Fruit fly (Drosophila melanogaster) whole organism, embryonic: ENCODE results near the gene r2d2.

Experiments used
- ATbp ChIP-seq: fragments of 200-800 bp; sonication (Bioruptor generic); optimal IDR thresholded peaks from 2 replicates; lab custom pipeline; 2017; ENCODE audit warnings: missing biosample characterization, mild to moderate bottlenecking, missing genetic modification characterization, missing genetic modification reagents
- CG10147 ChIP-seq: fragments of 200-800 bp; sonication (Bioruptor generic); optimal IDR thresholded peaks from 2 replicates; lab custom pipeline; 2019; ENCODE audit warnings: missing biosample characterization, mild to moderate bottlenecking, missing genetic modification characterization, moderate library complexity
- CG11398 ChIP-seq: fragments of 200-800 bp; sonication (Bioruptor generic); optimal IDR thresholded peaks from 2 replicates; lab custom pipeline; 2016; ENCODE audit warnings: missing biosample characterization, missing genetic modification characterization
- CG12236 ChIP-seq: fragments of 200-800 bp; sonication (Bioruptor generic); optimal IDR thresholded peaks from 2 replicates; lab custom pipeline; 2016; ENCODE audit warnings: missing biosample characterization, missing genetic modification characterization
- CG12299 ChIP-seq: fragments of 200-800 bp; sonication (Bioruptor generic); optimal IDR thresholded peaks from 2 replicates; lab custom pipeline; 2018; ENCODE audit warnings: missing biosample characterization, mild to moderate bottlenecking, missing genetic modification characterization
- CG14710 ChIP-seq: fragments of 200-800 bp; sonication (Bioruptor generic); optimal IDR thresholded peaks from 3 replicates; lab custom pipeline; 2019; ENCODE audit warnings: missing biosample characterization, mild to moderate bottlenecking, missing genetic modification characterization, moderate library complexity
- CG15514 ChIP-seq: fragments of 200-800 bp; sonication (Bioruptor generic); optimal IDR thresholded peaks from 3 replicates; lab custom pipeline; 2017; ENCODE audit warnings: missing biosample characterization, missing genetic modification characterization, mild to moderate bottlenecking, moderate library complexity, missing genetic modification reagents
- CG15696 ChIP-seq: fragments of 200-800 bp; sonication (Bioruptor generic); optimal IDR thresholded peaks from 2 replicates; lab custom pipeline; 2019; ENCODE audit warnings: missing biosample characterization, mild to moderate bottlenecking, missing genetic modification characterization, moderate library complexity
- CG16779 ChIP-seq: fragments of 200-800 bp; sonication (Bioruptor generic); IDR thresholded peaks from 2 replicates; pipeline ENCODE4 v1.3.6; 2022; ENCODE audit warnings: missing biosample characterization, missing genetic modification characterization
- CG16863 ChIP-seq: fragments of 200-800 bp; sonication (Bioruptor generic); optimal IDR thresholded peaks from 3 replicates; lab custom pipeline; 2016; ENCODE audit warnings: missing biosample characterization, missing genetic modification characterization
- CG17612 ChIP-seq: fragments of 200-800 bp; sonication (Bioruptor generic); IDR thresholded peaks from 2 replicates; pipeline ENCODE4 v1.3.6; 2022; ENCODE audit warnings: missing biosample characterization, missing genetic modification characterization
- CG17802 ChIP-seq: fragments of 200-800 bp; sonication (Bioruptor generic); optimal IDR thresholded peaks from 2 replicates; lab custom pipeline; 2018; ENCODE audit warnings: missing biosample characterization, mild to moderate bottlenecking, missing genetic modification characterization, moderate library complexity
- CG2875 ChIP-seq: fragments of 200-800 bp; sonication (Bioruptor generic); optimal IDR thresholded peaks from 2 replicates; lab custom pipeline; 2017; ENCODE audit warnings: missing biosample characterization, mild to moderate bottlenecking, missing genetic modification characterization, missing genetic modification reagents
- CG31388 ChIP-seq: fragments of 200-800 bp; sonication (Bioruptor generic); optimal IDR thresholded peaks from 2 replicates; lab custom pipeline; 2016; ENCODE audit warnings: missing biosample characterization, missing genetic modification characterization
- CG3163 ChIP-seq: fragments of 200-800 bp; sonication (Bioruptor generic); optimal IDR thresholded peaks from 3 replicates; lab custom pipeline; 2016; ENCODE audit warnings: missing biosample characterization, missing genetic modification characterization
- CG3995 ChIP-seq: fragments of 200-800 bp; sonication (Bioruptor generic); optimal IDR thresholded peaks from 3 replicates; lab custom pipeline; 2016; ENCODE audit warnings: missing biosample characterization, missing genetic modification characterization
- CG4854 ChIP-seq: fragments of 200-800 bp; sonication (Bioruptor generic); optimal IDR thresholded peaks from 2 replicates; lab custom pipeline; 2016; ENCODE audit warnings: missing biosample characterization, missing genetic modification characterization, inconsistent platforms
- CG7556 ChIP-seq: fragments of 200-800 bp; sonication (Bioruptor generic); optimal IDR thresholded peaks from 2 replicates; lab custom pipeline; 2017; ENCODE audit warnings: missing biosample characterization, mild to moderate bottlenecking, missing genetic modification characterization
- CG8089 ChIP-seq: fragments of 200-800 bp; sonication (Bioruptor generic); optimal IDR thresholded peaks from 3 replicates; lab custom pipeline; 2016; ENCODE audit warnings: missing biosample characterization, missing genetic modification characterization
- CG8388 ChIP-seq: fragments of 200-800 bp; sonication (Bioruptor generic); optimal IDR thresholded peaks from 2 replicates; lab custom pipeline; 2019; ENCODE audit warnings: missing biosample characterization, mild to moderate bottlenecking, missing genetic modification characterization, moderate library complexity
- CG8924 ChIP-seq: fragments of 200-800 bp; optimal IDR thresholded peaks from 3 replicates; lab custom pipeline; 2019; ENCODE audit warnings: missing biosample characterization, mild to moderate bottlenecking, missing genetic modification characterization, moderate library complexity
- CG9932 ChIP-seq: fragments of 200-800 bp; sonication (Bioruptor generic); IDR thresholded peaks from 2 replicates; pipeline ENCODE4 v1.3.6; 2022; ENCODE audit warnings: missing biosample characterization, missing genetic modification characterization
- Dip3 ChIP-seq: fragments of 200-800 bp; sonication (Bioruptor generic); optimal IDR thresholded peaks from 3 replicates; lab custom pipeline; 2016; ENCODE audit warnings: missing biosample characterization, missing genetic modification characterization
- Doc3 ChIP-seq: fragments of 200-800 bp; sonication (Bioruptor generic); IDR thresholded peaks from 3 replicates; pipeline ENCODE4 v1.3.6; 2022; ENCODE audit warnings: missing biosample characterization, missing genetic modification characterization; ENCODE audit not compliant: partially characterized antibody
- Ets65A ChIP-seq: fragments of 200-800 bp; sonication (Bioruptor generic); peaks from one replicate; lab custom pipeline; 2016; ENCODE audit warnings: missing biosample characterization, missing genetic modification characterization
- Fer3 ChIP-seq: fragments of 200-800 bp; sonication (Bioruptor generic); optimal IDR thresholded peaks from 2 replicates; lab custom pipeline; 2018; ENCODE audit warnings: missing biosample characterization, mild to moderate bottlenecking, missing genetic modification characterization, moderate library complexity
- HHEX ChIP-seq: fragments of 200-800 bp; sonication (Bioruptor generic); optimal IDR thresholded peaks from 3 replicates; lab custom pipeline; 2017; ENCODE audit warnings: missing biosample characterization, mild to moderate bottlenecking, missing genetic modification characterization, missing genetic modification reagents
- Hand ChIP-seq: fragments of 200-800 bp; sonication (Bioruptor generic); optimal IDR thresholded peaks from 2 replicates; lab custom pipeline; 2017; ENCODE audit warnings: mild to moderate bottlenecking, missing biosample characterization, missing genetic modification reagents, missing genetic modification characterization
- Hr51 ChIP-seq, 2 experiments: fragments of 200-800 bp; sonication (Bioruptor generic); optimal IDR thresholded peaks; 2 replicates in 1 of 2; 3 replicates in 1 of 2; lab custom pipeline; 2016 to 2018; ENCODE audit warnings: missing biosample characterization in 2 of 2, missing genetic modification characterization in 2 of 2, mild to moderate bottlenecking in 1 of 2, moderate library complexity in 1 of 2
- MESR4 ChIP-seq: fragments of 200-800 bp; sonication (Bioruptor generic); optimal IDR thresholded peaks from 2 replicates; lab custom pipeline; 2018; ENCODE audit warnings: missing biosample characterization, mild to moderate bottlenecking, missing genetic modification characterization, moderate library complexity
- Mad ChIP-seq: fragments of 200-800 bp; sonication (Bioruptor generic); optimal IDR thresholded peaks from 2 replicates; lab custom pipeline; 2016; ENCODE audit warnings: missing biosample characterization, missing genetic modification characterization
- Meics ChIP-seq: fragments of 200-800 bp; sonication (Bioruptor generic); optimal IDR thresholded peaks from 2 replicates; lab custom pipeline; 2017; ENCODE audit warnings: missing biosample characterization, mild to moderate bottlenecking, missing genetic modification characterization
- Nf-YA ChIP-seq: fragments of 200-800 bp; sonication (Bioruptor generic); IDR thresholded peaks from 2 replicates; pipeline ENCODE4 v1.3.6; 2022; ENCODE audit warnings: missing biosample characterization, missing genetic modification characterization
- Taf1 ChIP-seq: fragments of 200-800 bp; sonication (Bioruptor generic); IDR thresholded peaks from 2 replicates; pipeline ENCODE4 v1.3.6; 2022; ENCODE audit warnings: missing biosample characterization, missing genetic modification characterization
- Trl ChIP-seq, 3 experiments: fragments of >200 bp in 2 of 3; fragments of 200-800 bp in 1 of 3; sonication (Bioruptor generic) in 1 of 3; optimal IDR thresholded peaks; 2 replicates in 1 of 3; 3 replicates in 2 of 3; lab custom pipeline; 2016 to 2017; ENCODE audit warnings: missing biosample characterization in 1 of 3, missing genetic modification characterization in 1 of 3
- btn ChIP-seq: fragments of 200-800 bp; sonication (Bioruptor generic); optimal IDR thresholded peaks from 2 replicates; lab custom pipeline; 2016; ENCODE audit warnings: missing biosample characterization, missing genetic modification characterization
- ci ChIP-seq: fragments of 200-800 bp; sonication (Bioruptor generic); IDR thresholded peaks from 3 replicates; pipeline ENCODE4 v1.3.6; 2022; ENCODE audit warnings: missing biosample characterization, missing genetic modification characterization
- crp ChIP-seq, 2 experiments: fragments of 200-800 bp; sonication (Bioruptor generic); optimal IDR thresholded peaks; 2 replicates in 1 of 2; 3 replicates in 1 of 2; lab custom pipeline; 2017; ENCODE audit warnings: missing biosample characterization in 2 of 2, missing genetic modification characterization in 2 of 2, mild to moderate bottlenecking in 1 of 2, moderate library complexity in 1 of 2
- dmrt99B ChIP-seq: fragments of 200-800 bp; sonication (Bioruptor generic); optimal IDR thresholded peaks from 2 replicates; lab custom pipeline; 2018; ENCODE audit warnings: missing biosample characterization, mild to moderate bottlenecking, missing genetic modification characterization, moderate library complexity
- dysf ChIP-seq: fragments of 200-800 bp; sonication (Bioruptor generic); IDR thresholded peaks from 3 replicates; pipeline ENCODE4 v1.3.6; 2022; ENCODE audit warnings: missing biosample characterization, missing genetic modification characterization
- esg ChIP-seq: fragments of 200-800 bp; sonication (Bioruptor generic); conservative IDR thresholded peaks from 2 replicates; pipeline ENCODE4 v1.3.6; 2022; ENCODE audit warnings: missing biosample characterization, missing genetic modification characterization
- nerfin-2 ChIP-seq: fragments of 200-800 bp; sonication (Bioruptor generic); IDR thresholded peaks from 2 replicates; pipeline ENCODE4 v1.3.6; 2022; ENCODE audit warnings: missing biosample characterization, missing genetic modification characterization; ENCODE audit not compliant: partially characterized antibody
- nmo ChIP-seq: fragments of 200-800 bp; sonication (Bioruptor generic); optimal IDR thresholded peaks from 2 replicates; lab custom pipeline; 2018; ENCODE audit warnings: missing biosample characterization, mild to moderate bottlenecking, missing genetic modification characterization, moderate library complexity
- org-1 ChIP-seq: fragments of 200-800 bp; sonication (Bioruptor generic); optimal IDR thresholded peaks from 2 replicates; lab custom pipeline; 2017; ENCODE audit warnings: missing biosample characterization, missing genetic modification characterization
- psq ChIP-seq: fragments of 200-800 bp; sonication (Bioruptor generic); optimal IDR thresholded peaks from 2 replicates; lab custom pipeline; 2017; ENCODE audit warnings: missing biosample characterization, missing genetic modification characterization
- ro ChIP-seq: fragments of 200-800 bp; sonication (Bioruptor generic); IDR thresholded peaks from 2 replicates; pipeline ENCODE4 v1.3.6; 2022; ENCODE audit warnings: missing biosample characterization, missing genetic modification characterization
- sim ChIP-seq: fragments of 200-800 bp; sonication (Bioruptor generic); IDR thresholded peaks from 2 replicates; pipeline ENCODE4 v1.3.6; 2022; ENCODE audit warnings: missing biosample characterization, missing genetic modification characterization
- slbo ChIP-seq: fragments of 200-800 bp; sonication (Bioruptor generic); IDR thresholded peaks from 2 replicates; pipeline ENCODE4 v1.3.6; 2022; ENCODE audit warnings: missing biosample characterization, missing genetic modification characterization
- tgo ChIP-seq: fragments of 200-800 bp; sonication (Bioruptor generic); IDR thresholded peaks from 3 replicates; pipeline ENCODE4 v1.3.6; 2022; ENCODE audit warnings: missing biosample characterization, missing genetic modification characterization
- usp ChIP-seq: fragments of >200 bp; optimal IDR thresholded peaks from 2 replicates; lab custom pipeline; 2017; ENCODE audit warnings: missing biosample characterization, missing genetic modification characterization

r2d2 gene

dm6 chr2L:7833650-7834049 is 33.7 kb downstream of the r2d2 start (continued):
- TF ChIP-seq CG15514 (GFP tag; lab: Kevin White, UChicago) (no peak), ATbp (GFP tag; lab: Kevin White, UChicago) (no peak), CG15696 (tag; lab: Kevin White, UChicago) (no peak), psq (GFP tag; lab: Kevin White, UChicago) (no peak), usp (GFP tag; lab: Kevin White, UChicago) (no peak), CG17612 (GFP tag; lab: Robert Waterston, UW) (no peak), btn (GFP tag; lab: Kevin White, UChicago) (no peak), CG4854 (GFP tag; lab: Kevin White, UChicago) (no peak), CG17802 (tag; lab: Kevin White, UChicago) (no peak), CG16863 (GFP tag; lab: Kevin White, UChicago) (no peak), CG3163 (GFP tag; lab: Kevin White, UChicago) (no peak), CG12236 (GFP tag; lab: Kevin White, UChicago) (no peak), nerfin-2 (GFP tag; lab: Robert Waterston, UW) (no peak), CG3995 (GFP tag; lab: Kevin White, UChicago) (no peak), CG8924 (tag; lab: Kevin White, UChicago) (no peak), org-1 (GFP tag; lab: Kevin White, UChicago) (no peak), tgo (no peak), CG2875 (no peak), CG7556 (GFP tag; lab: Kevin White, UChicago) (no peak), ci (0 out of 3 replicates have a peak, but pooled peaks have one; percentile 21), Ets65A (peak; percentile 42), Nf-YA (no peak), Meics (GFP tag; lab: Kevin White, UChicago) (no peak), CG31388 (no peak), CG16779 (GFP tag; lab: Robert Waterston, UW) (0 out of 2 replicates have a peak, but pooled peaks have one; percentile 3), nmo (GFP tag; lab: Kevin White, UChicago) (no peak)

- TF ChIP-seq CG12299 (no peak), esg (no peak; the same call in 1 of the 2 replicates), crp (GFP tag; optimal IDR thresholded peaks at IDR 0.05; lab: Kevin White, UChicago) (no peak), CG11398 (GFP tag; lab: Kevin White, UChicago) (no peak), ro (GFP tag; lab: Robert Waterston, UW) (no peak), Trl (optimal IDR thresholded peaks at IDR 0.05; lab: Kevin White, UChicago) (no peak), Trl (GFP tag; optimal IDR thresholded peaks at IDR 0.05; lab: Kevin White, UChicago) (no peak), Hr51 (GFP tag; optimal IDR thresholded peaks at IDR 0.05; lab: Kevin White, UChicago) (peak in 1 of 2 experiments; percentile 15), org-1 (GFP tag; lab: Kevin White, UChicago) (peak; percentile 10), HHEX (GFP tag; lab: Kevin White, UChicago) (no peak), dysf (GFP tag; lab: Robert Waterston, UW) (peak; percentile 34; the same call in 1 of the 3 replicates), slbo (0 out of 2 replicates have a peak, but pooled peaks have one; percentile 35), CG14710 (no peak), MESR4 (GFP tag; lab: Kevin White, UChicago) (no peak), Dip3 (no peak), Hand (GFP tag; lab: Kevin White, UChicago) (no peak), CG9932 (GFP tag; lab: Robert Waterston, UW) (0 out of 2 replicates have a peak, but pooled peaks have one; percentile 15), sim (GFP tag; lab: Robert Waterston, UW) (no peak), CG8388 (GFP tag; lab: Kevin White, UChicago) (no peak), CG8089 (GFP tag; lab: Kevin White, UChicago) (no peak), CG10147 (GFP tag; lab: Kevin White, UChicago) (no peak), Mad (GFP tag; lab: Kevin White, UChicago) (no peak), Fer3 (tag; lab: Kevin White, UChicago) (no peak), CG31388 (no peak), Doc3 (GFP tag; lab: Robert Waterston, UW) (no peak), dmrt99B (tag; lab: Kevin White, UChicago) (peak; percentile 40), Taf1 (GFP tag; lab: Robert Waterston, UW) (no peak)
These were observed 38.1 kb downstream of the r2d2 start for dm6 chr2L:7838024-7838423.
